Worm (Caenorhabditis elegans): ENCODE results near the gene Y57G7A.2.

Y57G7A.2 gene

DNA sequence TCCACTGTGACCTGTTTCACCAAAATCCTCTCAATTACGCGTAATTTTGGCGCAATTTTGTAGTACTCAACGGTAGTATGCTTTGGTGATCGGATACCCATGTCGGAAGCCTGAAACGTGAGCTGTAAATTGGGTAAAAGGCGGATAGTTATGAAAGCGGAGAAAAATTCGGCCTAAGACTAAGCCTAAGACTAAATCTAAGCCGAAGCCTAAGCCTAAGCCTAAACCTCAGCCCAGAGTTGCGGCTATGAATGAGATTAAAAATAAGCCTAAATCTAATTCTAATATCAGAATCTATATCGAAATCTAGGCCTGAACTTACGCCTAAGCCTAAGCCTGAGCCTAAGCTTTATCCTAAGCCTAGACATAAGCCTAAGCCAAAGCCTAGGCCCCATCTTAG lies 43.6 kb upstream of the Y57G7A.2 start, which contains the start of gene lin-42:
Gene lin-42 (minus strand): TSS at position 101 of the 400 bp plus-strand sequence.
- TF ChIP-seq aptf-3 (GFP tag; IDR thresholded peaks at IDR 0.05) (no peak), ceh-58 (GFP tag; IDR thresholded peaks at IDR 0.05) (no peak), madf-10 (tag; optimal IDR thresholded peaks at IDR 0.05) (no peak), aptf-2 (GFP tag; conservative IDR thresholded peaks at IDR 0.05) (no peak), ets-4 (GFP tag; optimal IDR thresholded peaks at IDR 0.05) (no peak), attf-5 (GFP tag; optimal IDR thresholded peaks at IDR 0.05) (no peak), ceh-27 (GFP tag; optimal IDR thresholded peaks at IDR 0.05) (no peak), ccch-3 (GFP tag; optimal IDR thresholded peaks at IDR 0.05) (no peak), K12H6.12 (tag; optimal IDR thresholded peaks at IDR 0.05) (no peak), egl-18 (GFP tag; IDR thresholded peaks at IDR 0.05) (no peak), nfya-2 (GFP tag; IDR thresholded peaks at IDR 0.05) (no peak), tlf-1 (GFP tag; optimal IDR thresholded peaks at IDR 0.05) (no peak), F57A8.1 (GFP tag; optimal IDR thresholded peaks at IDR 0.05) (no peak)

ce11 chrII:1255637-1256036 lies 40.2 kb upstream of the Y57G7A.2 start, which contains the start of gene clec-119:
Gene clec-119 (plus strand): TSS chrII:1255937.
- TF ChIP-seq chd-7 (tag; optimal IDR thresholded peaks at IDR 0.05): no peak
- no peak for TF ChIP-seq snpc-1.1 (tag; optimal IDR thresholded peaks at IDR 0.05; ENCODE audit: insufficient read depth)
- no peak for TF ChIP-seq nfya-2 (GFP tag; IDR thresholded peaks at IDR 0.05)
- no peak for TF ChIP-seq Y79H2A.3 (GFP tag; conservative IDR thresholded peaks at IDR 0.05)
- no peak for TF ChIP-seq sptf-2 (GFP tag; optimal IDR thresholded peaks at IDR 0.05)
- TF ChIP-seq ceh-40 (GFP tag; IDR thresholded peaks at IDR 0.05): no peak
- no peak for TF ChIP-seq madf-10 (tag; optimal IDR thresholded peaks at IDR 0.05)
- TF ChIP-seq egl-18 (GFP tag; IDR thresholded peaks at IDR 0.05): no peak
- no peak for TF ChIP-seq B0019.2 (GFP tag; conservative IDR thresholded peaks at IDR 0.05)
- TF ChIP-seq rpc-1 (optimal IDR thresholded peaks at IDR 0.05): no peak
- no peak for TF ChIP-seq rpc-1 (tag; optimal IDR thresholded peaks at IDR 0.05)
- TF ChIP-seq attf-6 (GFP tag; IDR thresholded peaks at IDR 0.05): no peak
- TF ChIP-seq zfh-2 (GFP tag; conservative IDR thresholded peaks at IDR 0.05): no peak
- no peak for TF ChIP-seq rec-8 (tag; optimal IDR thresholded peaks at IDR 0.05)
- TF ChIP-seq lsl-1 (GFP tag; optimal IDR thresholded peaks at IDR 0.05): no peak
- TF ChIP-seq Y53G8AR.9 (GFP tag; conservative IDR thresholded peaks at IDR 0.05): no peak

DNA sequence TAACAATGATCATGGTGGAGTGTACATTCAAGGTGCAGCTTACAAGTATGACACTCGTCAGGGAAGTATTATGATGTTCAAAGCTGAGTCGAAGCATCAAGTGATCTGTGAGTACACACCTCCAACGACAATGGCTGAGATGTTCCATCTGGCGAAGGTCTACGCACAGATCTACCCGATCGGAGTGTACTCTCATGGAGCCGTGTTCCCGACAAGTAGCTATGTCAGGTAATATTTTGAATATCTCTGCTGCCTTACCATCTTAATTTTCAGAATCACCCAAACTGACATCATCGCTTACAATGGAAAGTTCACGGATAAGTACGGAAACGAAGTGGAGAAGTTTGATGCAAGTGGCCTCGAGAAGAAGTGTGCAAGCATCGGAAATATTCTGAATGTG lies 39.1 kb upstream of the Y57G7A.2 start:
- TF ChIP-seq B0336.3 (GFP tag; IDR thresholded peaks at IDR 0.05) (no peak), Y53G8AR.9 (GFP tag; conservative IDR thresholded peaks at IDR 0.05) (no peak), sptf-2 (GFP tag; optimal IDR thresholded peaks at IDR 0.05) (no peak), Y67H2A.10 (GFP tag; conservative IDR thresholded peaks at IDR 0.05) (no peak), sdz-38 (tag; optimal IDR thresholded peaks at IDR 0.05) (no peak), ztf-18 (tag; optimal IDR thresholded peaks at IDR 0.05) (no peak), sea-2 (GFP tag; IDR thresholded peaks at IDR 0.05) (no peak), chd-7 (tag; optimal IDR thresholded peaks at IDR 0.05) (no peak), dpff-1 (tag; optimal IDR thresholded peaks at IDR 0.05) (no peak), ama-1 (optimal IDR thresholded peaks at IDR 0.05) (no peak), ama-1 (GFP tag; optimal IDR thresholded peaks at IDR 0.05) (no peak), madf-6 (GFP tag; IDR thresholded peaks at IDR 0.05) (no peak), ceh-91 (GFP tag; IDR thresholded peaks at IDR 0.05) (no peak), nfya-1 (tag; optimal IDR thresholded peaks at IDR 0.05; ENCODE audit: borderline replicate concordance, insufficient read depth) (no peak), attf-5 (GFP tag; optimal IDR thresholded peaks at IDR 0.05) (no peak), unc-62 (GFP tag; optimal IDR thresholded peaks at IDR 0.05) (no peak)
